Fruit fly (Drosophila melanogaster): ENCODE measurements around the gene CG17564.

The CG17564 gene

dm6 chr2L:19319334-19319733, 19.6 kb upstream of the CG17564 start:
- TF ChIP-seq gl (tag; optimal IDR thresholded peaks at IDR 0.05) (no peak), CG32121 (GFP tag; IDR thresholded peaks at IDR 0.05) (no peak), CG15710 (tag; optimal IDR thresholded peaks at IDR 0.05) (no peak), Ets98B (GFP tag; IDR thresholded peaks at IDR 0.05) (no peak)

- TF ChIP-seq CG15710 (tag; optimal IDR thresholded peaks at IDR 0.05) (peak; percentile 34), CG8301 (tag; optimal IDR thresholded peaks at IDR 0.05) (peak; percentile 78), CG14655 (GFP tag; optimal IDR thresholded peaks at IDR 0.05) (peak; percentile 85), Ets98B (GFP tag; IDR thresholded peaks at IDR 0.05) (peak; percentile 23; the same call in 1 of the 2 replicates), Pif1B (GFP tag; optimal IDR thresholded peaks at IDR 0.05) (peak; percentile 34), CG17806 (tag; optimal IDR thresholded peaks at IDR 0.05) (peak; percentile 51), CG10348 (GFP tag; IDR thresholded peaks at IDR 0.05) (no peak), CG9948 (tag; optimal IDR thresholded peaks at IDR 0.05) (peak; percentile 60), Pif1A (GFP tag; optimal IDR thresholded peaks at IDR 0.05) (peak; percentile 47), CG8159 (tag; optimal IDR thresholded peaks at IDR 0.05) (peak; percentile 40), D1 (tag; optimal IDR thresholded peaks at IDR 0.05) (no peak)
These were observed 18.0 kb upstream of the CG17564 start for dm6 chr2L:19317778-19318177.

dm6 chr2L:19314589-19314988, 14.9 kb upstream of the CG17564 start:
- TF ChIP-seq rn (GFP tag; IDR thresholded peaks at IDR 0.05) = no peak
- TF ChIP-seq CG14655 (GFP tag; optimal IDR thresholded peaks at IDR 0.05) = peak; percentile 83
- TF ChIP-seq CG15710 (tag; optimal IDR thresholded peaks at IDR 0.05) = peak; percentile 76
- TF ChIP-seq fd96Ca (GFP tag; IDR thresholded peaks at IDR 0.05) = 0 out of 3 replicates have a peak, but pooled peaks have one; percentile 20
- peak; percentile 80 for TF ChIP-seq CG8159 (tag; optimal IDR thresholded peaks at IDR 0.05)
- no peak for TF ChIP-seq CG13204 (GFP tag; optimal IDR thresholded peaks at IDR 0.05)
- peak; percentile 79 for TF ChIP-seq Pif1B (GFP tag; optimal IDR thresholded peaks at IDR 0.05)
- no peak for TF ChIP-seq CG10348 (GFP tag; IDR thresholded peaks at IDR 0.05)
- peak; percentile 8 for TF ChIP-seq Snoo (tag; optimal IDR thresholded peaks at IDR 0.05)
- TF ChIP-seq gl (tag; optimal IDR thresholded peaks at IDR 0.05) = peak; percentile 1
- peak; percentile 73 for TF ChIP-seq Pif1A (GFP tag; optimal IDR thresholded peaks at IDR 0.05)
- TF ChIP-seq CG8301 (tag; optimal IDR thresholded peaks at IDR 0.05) = peak; percentile 69
- peak; percentile 23; the same call in 1 of the 3 replicates for TF ChIP-seq CG4496 (GFP tag; IDR thresholded peaks at IDR 0.05)
- peak; percentile 31; the same call in 1 of the 2 replicates for TF ChIP-seq CG12605 (GFP tag; IDR thresholded peaks at IDR 0.05)
- TF ChIP-seq Ets98B (GFP tag; IDR thresholded peaks at IDR 0.05) = no peak
- peak; percentile 31 for TF ChIP-seq D1 (tag; optimal IDR thresholded peaks at IDR 0.05)
- TF ChIP-seq CG32121 (GFP tag; IDR thresholded peaks at IDR 0.05) = no peak
- peak; percentile 76 for TF ChIP-seq CG9948 (tag; optimal IDR thresholded peaks at IDR 0.05)
- TF ChIP-seq CG17806 (tag; optimal IDR thresholded peaks at IDR 0.05) = peak; percentile 68
- no peak for TF ChIP-seq EcR (GFP tag; optimal IDR thresholded peaks at IDR 0.05)
- TF ChIP-seq CG34367 (tag; optimal IDR thresholded peaks at IDR 0.05) = peak; percentile 66

DNA sequence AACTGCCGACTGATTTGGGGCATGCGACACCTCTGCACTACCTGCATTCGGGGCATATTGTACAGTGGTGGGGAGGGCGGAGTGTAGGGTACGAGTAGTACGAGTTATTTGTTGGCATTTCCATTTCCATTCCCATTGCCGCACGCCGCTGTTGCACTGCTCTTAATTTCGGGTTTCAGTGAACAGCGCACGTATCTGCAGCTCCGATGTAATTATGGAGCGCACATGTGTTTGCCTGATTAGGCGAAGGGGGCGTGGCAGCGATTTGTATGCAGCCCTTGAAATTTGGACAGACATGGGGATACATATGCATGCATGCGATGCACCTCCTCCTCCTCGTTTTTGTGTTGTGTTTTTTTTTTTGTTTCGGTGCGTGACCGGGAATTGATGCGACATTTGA, 13.7 kb upstream of the CG17564 start:
- no peak for TF ChIP-seq CG9948 (tag; optimal IDR thresholded peaks at IDR 0.05)
- no peak for TF ChIP-seq CG15710 (tag; optimal IDR thresholded peaks at IDR 0.05)
- TF ChIP-seq EcR (GFP tag; optimal IDR thresholded peaks at IDR 0.05) = no peak
- TF ChIP-seq Ets98B (GFP tag; IDR thresholded peaks at IDR 0.05) = no peak
- TF ChIP-seq CG10348 (GFP tag; IDR thresholded peaks at IDR 0.05) = no peak
- 0 out of 3 replicates have a peak, but pooled peaks have one; percentile 13 for TF ChIP-seq fd96Ca (GFP tag; IDR thresholded peaks at IDR 0.05)
- TF ChIP-seq rn (GFP tag; IDR thresholded peaks at IDR 0.05) = no peak

dm6 chr2L:19307641-19308040, 7.9 kb upstream of the CG17564 start:
- TF ChIP-seq Pif1A (GFP tag; optimal IDR thresholded peaks at IDR 0.05) = peak; percentile 45
- TF ChIP-seq CG32121 (GFP tag; IDR thresholded peaks at IDR 0.05) = peak; percentile 68
- TF ChIP-seq Pif1B (GFP tag; optimal IDR thresholded peaks at IDR 0.05) = no peak
- no peak for TF ChIP-seq Snoo (tag; optimal IDR thresholded peaks at IDR 0.05)
- TF ChIP-seq fd96Ca (GFP tag; IDR thresholded peaks at IDR 0.05) = peak; percentile 87
- TF ChIP-seq D1 (tag; optimal IDR thresholded peaks at IDR 0.05) = no peak
- no peak for TF ChIP-seq CG15710 (tag; optimal IDR thresholded peaks at IDR 0.05)
- peak; percentile 66 for TF ChIP-seq CG12605 (GFP tag; IDR thresholded peaks at IDR 0.05)
- no peak for TF ChIP-seq CG13204 (GFP tag; optimal IDR thresholded peaks at IDR 0.05)
- TF ChIP-seq CG34367 (tag; optimal IDR thresholded peaks at IDR 0.05) = no peak
- TF ChIP-seq rn (GFP tag; IDR thresholded peaks at IDR 0.05) = no peak
- TF ChIP-seq EcR (GFP tag; optimal IDR thresholded peaks at IDR 0.05) = no peak
- no peak for TF ChIP-seq CG8159 (tag; optimal IDR thresholded peaks at IDR 0.05)
- peak; percentile 83 for TF ChIP-seq CG4496 (GFP tag; IDR thresholded peaks at IDR 0.05)
- TF ChIP-seq CG17806 (tag; optimal IDR thresholded peaks at IDR 0.05) = no peak
- TF ChIP-seq CG9948 (tag; optimal IDR thresholded peaks at IDR 0.05) = no peak
- peak; percentile 44 for TF ChIP-seq CG14655 (GFP tag; optimal IDR thresholded peaks at IDR 0.05)
- TF ChIP-seq gl (tag; optimal IDR thresholded peaks at IDR 0.05) = no peak
- peak; percentile 72 for TF ChIP-seq CG8301 (tag; optimal IDR thresholded peaks at IDR 0.05)
- TF ChIP-seq CG10348 (GFP tag; IDR thresholded peaks at IDR 0.05) = 0 out of 2 replicates have a peak, but pooled peaks have one; percentile 31
- TF ChIP-seq Ets98B (GFP tag; IDR thresholded peaks at IDR 0.05) = peak; percentile 84

- TF ChIP-seq CG8301 (tag; optimal IDR thresholded peaks at IDR 0.05) (no peak), CG15710 (tag; optimal IDR thresholded peaks at IDR 0.05) (no peak), CG8159 (tag; optimal IDR thresholded peaks at IDR 0.05) (no peak)
These were observed 3.0 kb downstream of the CG17564 start for dm6 chr2L:19296765-19297164.

Measured in whole organism, pupa.